Worm (Caenorhabditis elegans) whole organism, midembryonic: ENCODE data around the gene Y38H6A.1.

Source experiments
- flt-1 ChIP-seq: fragments of 200-800 bp; sonication (Bioruptor generic); IDR thresholded peaks from 2 replicates; pipeline ENCODE4 v1.3.6; 2022; ENCODE audit warnings: missing genetic modification characterization, missing compliant biosample characterization
- med-1 ChIP-seq: sonication (generic microtip); optimal IDR thresholded peaks from 2 replicates; lab custom pipeline; 2017; ENCODE audit warnings: missing genetic modification characterization, mild to moderate bottlenecking, missing compliant biosample characterization, antibody characterized with exemption, missing genetic modification reagents; ENCODE audit not compliant: insufficient read depth
- ref-1 ChIP-seq: fragments of 200-800 bp; sonication (Bioruptor generic); conservative IDR thresholded peaks from 2 replicates; pipeline ENCODE4 v1.3.6; 2022; ENCODE audit warnings: missing genetic modification reagents, missing genetic modification characterization, missing compliant biosample characterization
- tab-1 ChIP-seq: fragments of 200-800 bp; sonication (Bioruptor generic); IDR thresholded peaks from 2 replicates; pipeline ENCODE4 v1.3.6; 2022; ENCODE audit warnings: missing genetic modification characterization, missing compliant biosample characterization
- ztf-23 ChIP-seq: fragments of 200-800 bp; sonication (Bioruptor generic); IDR thresholded peaks from 2 replicates; pipeline ENCODE4 v1.3.6; 2022; ENCODE audit warnings: missing genetic modification reagents, missing genetic modification characterization, missing compliant biosample characterization
- ztf-29 ChIP-seq: fragments of 200-800 bp; sonication (Bioruptor generic); IDR thresholded peaks from 2 replicates; pipeline ENCODE4 v1.3.6; 2022; ENCODE audit warnings: missing genetic modification reagents, missing genetic modification characterization, missing compliant biosample characterization

DNA sequence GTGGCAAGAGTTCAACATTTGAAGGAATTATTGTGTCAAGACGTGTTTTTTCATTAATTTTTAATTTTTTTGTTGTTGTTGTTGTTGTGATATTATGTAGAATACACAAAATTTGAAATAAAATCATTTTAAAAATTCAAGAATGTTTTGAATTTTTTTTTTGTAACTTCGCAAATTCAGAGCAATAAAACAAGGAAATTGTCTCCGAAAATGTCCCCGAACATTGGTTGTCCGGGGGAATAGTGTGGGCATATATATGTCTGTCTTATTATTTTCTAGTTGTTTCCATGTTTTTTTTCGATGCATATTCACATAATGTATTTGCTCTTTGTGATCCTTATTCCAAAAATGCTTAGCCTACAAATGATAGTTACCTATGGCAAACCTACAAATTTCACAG is 14.0 kb upstream of the Y38H6A.1 start, which contains the start of gene clec-262:
- TF ChIP-seq tab-1 (no peak), ztf-29 (GFP tag; lab: Robert Waterston, UW) (no peak), flt-1 (GFP tag; lab: Robert Waterston, UW) (no peak), med-1 (GFP tag; lab: Kevin White, UChicago) (no peak), ztf-23 (GFP tag; lab: Robert Waterston, UW) (no peak), ref-1 (GFP tag; lab: Robert Waterston, UW) (no peak)
